Worm (Caenorhabditis elegans): ENCODE data around the gene ppk-3.

- TF ChIP-seq scrt-1 (GFP tag; IDR thresholded peaks at IDR 0.05) (no peak), ama-1 (optimal IDR thresholded peaks at IDR 0.05) (no peak), sea-1 (GFP tag; conservative IDR thresholded peaks at IDR 0.05) (no peak), hmg-4 (GFP tag; optimal IDR thresholded peaks at IDR 0.05) (no peak), pes-1 (GFP tag; IDR thresholded peaks at IDR 0.05) (no peak), B0310.2 (tag; optimal IDR thresholded peaks at IDR 0.05) (no peak), flt-1 (GFP tag; IDR thresholded peaks at IDR 0.05) (no peak), aly-1 (tag; optimal IDR thresholded peaks at IDR 0.05) (no peak), hmbx-1 (tag; optimal IDR thresholded peaks at IDR 0.05) (no peak), tbx-37 (GFP tag; conservative IDR thresholded peaks at IDR 0.05) (no peak), F13C5.2 (tag; optimal IDR thresholded peaks at IDR 0.05) (no peak), tbx-11 (GFP tag; IDR thresholded peaks at IDR 0.05) (no peak), ceh-13 (GFP tag; optimal IDR thresholded peaks at IDR 0.05) (no peak)
Measured at ce11 chrX:12944661-12945060, 30.8 kb downstream of the ppk-3 start.
